Fruit fly (Drosophila melanogaster) whole organism, embryonic: ENCODE data around the gene CG2278.

Experiments used
- B-H1 ChIP-seq: fragments of 200-800 bp; sonication (Bioruptor generic); IDR thresholded peaks from 3 replicates; pipeline ENCODE4 v1.3.6; 2022; ENCODE audit warnings: missing biosample characterization, missing genetic modification characterization
- CG10654 ChIP-seq: fragments of 200-800 bp; sonication (Bioruptor generic); optimal IDR thresholded peaks from 2 replicates; lab custom pipeline; 2016; ENCODE audit warnings: missing biosample characterization, missing genetic modification characterization
- CG10959 ChIP-seq: fragments of 200-800 bp; sonication (Bioruptor generic); IDR thresholded peaks from 2 replicates; pipeline ENCODE4 v1.3.6; 2022; ENCODE audit warnings: missing biosample characterization, missing genetic modification characterization
- CG12071 ChIP-seq: fragments of 200-800 bp; sonication (Bioruptor generic); optimal IDR thresholded peaks from 3 replicates; lab custom pipeline; 2018; ENCODE audit warnings: missing biosample characterization, mild to moderate bottlenecking, missing genetic modification characterization
- CG12219 ChIP-seq: fragments of 200-800 bp; sonication (Bioruptor generic); optimal IDR thresholded peaks from 3 replicates; lab custom pipeline; 2018; ENCODE audit warnings: missing biosample characterization, mild to moderate bottlenecking, missing genetic modification characterization
- CG13287 ChIP-seq: fragments of 200-800 bp; sonication (Bioruptor generic); IDR thresholded peaks from 2 replicates; pipeline ENCODE4 v1.3.6; 2022; ENCODE audit warnings: missing biosample characterization, missing genetic modification characterization; ENCODE audit not compliant: partially characterized antibody
- CG14710 ChIP-seq: fragments of 200-800 bp; sonication (Bioruptor generic); optimal IDR thresholded peaks from 3 replicates; lab custom pipeline; 2019; ENCODE audit warnings: missing biosample characterization, mild to moderate bottlenecking, missing genetic modification characterization, moderate library complexity
- CG17359 ChIP-seq: fragments of 200-800 bp; sonication (Bioruptor generic); optimal IDR thresholded peaks from 3 replicates; lab custom pipeline; 2018; ENCODE audit warnings: missing biosample characterization, mild to moderate bottlenecking, missing genetic modification characterization, moderate library complexity
- CG17385 ChIP-seq: fragments of 200-800 bp; sonication (Bioruptor generic); optimal IDR thresholded peaks from 3 replicates; lab custom pipeline; 2018; ENCODE audit warnings: missing biosample characterization, mild to moderate bottlenecking, missing genetic modification characterization
- CG18011 ChIP-seq: fragments of 200-800 bp; sonication (Bioruptor generic); optimal IDR thresholded peaks from 2 replicates; lab custom pipeline; 2017; ENCODE audit warnings: missing biosample characterization, missing genetic modification characterization, mild to moderate bottlenecking, moderate library complexity, missing genotype
- CG18262 ChIP-seq: fragments of 200-800 bp; optimal IDR thresholded peaks from 3 replicates; lab custom pipeline; 2019; ENCODE audit warnings: missing biosample characterization, mild to moderate bottlenecking, missing genetic modification characterization, moderate library complexity
- CG3407 ChIP-seq: fragments of 200-800 bp; sonication (Bioruptor generic); optimal IDR thresholded peaks from 2 replicates; lab custom pipeline; 2018; ENCODE audit warnings: missing biosample characterization, mild to moderate bottlenecking, missing genetic modification characterization
- CG3726 ChIP-seq: fragments of 200-800 bp; sonication (Bioruptor generic); IDR thresholded peaks from 3 replicates; pipeline ENCODE4, ENCODE4 v1.3.6; 2022; ENCODE audit warnings: missing biosample characterization, missing genetic modification characterization
- CG3847 ChIP-seq: fragments of 200-800 bp; sonication (Bioruptor generic); IDR thresholded peaks from 2 replicates; pipeline ENCODE4 v1.3.6; 2022; ENCODE audit warnings: missing biosample characterization, missing genetic modification characterization
- CG42726 ChIP-seq: fragments of 200-800 bp; sonication (Bioruptor generic); IDR thresholded peaks from 2 replicates; pipeline ENCODE4 v1.3.6; 2022; ENCODE audit warnings: missing biosample characterization, missing genetic modification characterization; ENCODE audit not compliant: partially characterized antibody
- CG4404 ChIP-seq: fragments of 200-800 bp; sonication (Bioruptor generic); IDR thresholded peaks from 2 replicates; pipeline ENCODE4 v1.3.6; 2022; ENCODE audit warnings: missing biosample characterization, missing genetic modification characterization
- CG4707 ChIP-seq: fragments of 200-800 bp; sonication (Bioruptor generic); optimal IDR thresholded peaks from 2 replicates; lab custom pipeline; 2018; ENCODE audit warnings: missing biosample characterization, mild to moderate bottlenecking, missing genetic modification characterization, moderate library complexity
- CG7556 ChIP-seq: fragments of 200-800 bp; sonication (Bioruptor generic); optimal IDR thresholded peaks from 2 replicates; lab custom pipeline; 2017; ENCODE audit warnings: missing biosample characterization, mild to moderate bottlenecking, missing genetic modification characterization
- CG7963 ChIP-seq: fragments of 200-800 bp; sonication (Bioruptor generic); IDR thresholded peaks from 3 replicates; pipeline ENCODE4 v1.3.6; 2022; ENCODE audit warnings: missing biosample characterization, missing genetic modification characterization; ENCODE audit not compliant: partially characterized antibody
- CG8924 ChIP-seq: fragments of 200-800 bp; optimal IDR thresholded peaks from 3 replicates; lab custom pipeline; 2019; ENCODE audit warnings: missing biosample characterization, mild to moderate bottlenecking, missing genetic modification characterization, moderate library complexity
- CoRest ChIP-seq: fragments of 200-800 bp; sonication (Bioruptor generic); optimal IDR thresholded peaks from 3 replicates; lab custom pipeline; 2018; ENCODE audit warnings: missing biosample characterization, mild to moderate bottlenecking, missing genetic modification characterization, moderate library complexity
- D ChIP-seq, 2 experiments: fragments of 200-800 bp in 1 of 2; fragments of >200 bp in 1 of 2; sonication (Bioruptor generic) in 1 of 2; optimal IDR thresholded peaks; 2 replicates in 1 of 2; 3 replicates in 1 of 2; lab custom pipeline; 2017; ENCODE audit warnings: mild to moderate bottlenecking in 1 of 2, missing biosample characterization in 1 of 2, missing genetic modification characterization in 1 of 2, missing genetic modification reagents in 1 of 2
- Gug ChIP-seq: fragments of 200-800 bp; sonication (Bioruptor generic); IDR thresholded peaks from 4 replicates; pipeline ENCODE4 v1.3.6; 2022; ENCODE audit warnings: missing biosample characterization, missing genetic modification characterization
- HLH3B ChIP-seq: fragments of 200-800 bp; sonication (Bioruptor generic); IDR thresholded peaks from 2 replicates; pipeline ENCODE4 v1.3.6; 2022; ENCODE audit warnings: missing biosample characterization, missing genetic modification characterization
- Hr3 ChIP-seq: fragments of 200-800 bp; sonication (Bioruptor generic); optimal IDR thresholded peaks from 3 replicates; lab custom pipeline; 2016; ENCODE audit warnings: missing biosample characterization, missing genetic modification characterization
- Lpt ChIP-seq: fragments of >200 bp; optimal IDR thresholded peaks from 2 replicates; lab custom pipeline; 2018; ENCODE audit warnings: missing biosample characterization, missing genetic modification characterization
- MBD-R2 ChIP-seq: fragments of 200-800 bp; sonication (Bioruptor generic); IDR thresholded peaks from 2 replicates; pipeline ENCODE4 v1.3.6; 2022; ENCODE audit warnings: missing biosample characterization, missing genetic modification characterization
- Myb ChIP-seq: fragments of 200-800 bp; sonication (Bioruptor generic); optimal IDR thresholded peaks from 2 replicates; lab custom pipeline; 2016; ENCODE audit warnings: missing biosample characterization, missing genetic modification characterization
- NfI ChIP-seq: fragments of 200-800 bp; sonication (Bioruptor generic); optimal IDR thresholded peaks from 3 replicates; lab custom pipeline; 2018; ENCODE audit warnings: missing biosample characterization, mild to moderate bottlenecking, missing genetic modification characterization, moderate library complexity
- Xbp1 ChIP-seq: fragments of 200-800 bp; sonication (Bioruptor generic); optimal IDR thresholded peaks from 3 replicates; lab custom pipeline; 2016; ENCODE audit warnings: missing biosample characterization, mild to moderate bottlenecking, missing genetic modification characterization
- bsh ChIP-seq, 2 experiments: fragments of 200-800 bp; sonication (Bioruptor generic); optimal IDR thresholded peaks; 2 replicates each; lab custom pipeline; 2017 to 2018; ENCODE audit warnings: mild to moderate bottlenecking in 2 of 2, missing biosample characterization in 2 of 2, missing genetic modification characterization in 2 of 2, moderate library complexity in 1 of 2
- caup ChIP-seq: fragments of 200-800 bp; sonication (Bioruptor generic); optimal IDR thresholded peaks from 3 replicates; lab custom pipeline; 2017; ENCODE audit warnings: missing biosample characterization, mild to moderate bottlenecking, missing genetic modification characterization, moderate library complexity; ENCODE audit not compliant: severe bottlenecking
- chinmo ChIP-seq: fragments of 200-800 bp; sonication (Bioruptor generic); IDR thresholded peaks from 4 replicates; pipeline ENCODE4 v1.3.6; 2022; ENCODE audit warnings: missing biosample characterization, missing genetic modification characterization; ENCODE audit not compliant: partially characterized antibody
- crc ChIP-seq: fragments of 200-800 bp; sonication (Bioruptor generic); optimal IDR thresholded peaks from 2 replicates; lab custom pipeline; 2016; ENCODE audit warnings: missing biosample characterization, missing genetic modification characterization
- crp ChIP-seq, 2 experiments: fragments of 200-800 bp; sonication (Bioruptor generic); optimal IDR thresholded peaks; 2 replicates in 1 of 2; 3 replicates in 1 of 2; lab custom pipeline; 2017; ENCODE audit warnings: missing biosample characterization in 2 of 2, missing genetic modification characterization in 2 of 2, mild to moderate bottlenecking in 1 of 2, moderate library complexity in 1 of 2
- dmrt99B ChIP-seq: fragments of 200-800 bp; sonication (Bioruptor generic); optimal IDR thresholded peaks from 2 replicates; lab custom pipeline; 2018; ENCODE audit warnings: missing biosample characterization, mild to moderate bottlenecking, missing genetic modification characterization, moderate library complexity
- eyg ChIP-seq: fragments of 200-800 bp; sonication (Bioruptor generic); optimal IDR thresholded peaks from 3 replicates; lab custom pipeline; 2016; ENCODE audit warnings: missing biosample characterization, missing genetic modification characterization
- gsb-n ChIP-seq: fragments of 200-800 bp; sonication (Bioruptor generic); optimal IDR thresholded peaks from 3 replicates; lab custom pipeline; 2018; ENCODE audit warnings: missing biosample characterization, mild to moderate bottlenecking, missing genetic modification characterization
- insv ChIP-seq, 2 experiments: fragments of 200-800 bp; sonication (Bioruptor generic); optimal IDR thresholded peaks; 3 replicates each; lab custom pipeline; 2016 to 2018; ENCODE audit warnings: missing biosample characterization in 2 of 2, missing genetic modification characterization in 2 of 2
- jing ChIP-seq: fragments of 200-800 bp; sonication (Bioruptor generic); optimal IDR thresholded peaks from 2 replicates; lab custom pipeline; 2018; ENCODE audit warnings: missing biosample characterization, mild to moderate bottlenecking, missing genetic modification characterization
- salm ChIP-seq: fragments of 200-800 bp; sonication (Bioruptor generic); optimal IDR thresholded peaks from 2 replicates; lab custom pipeline; 2018; ENCODE audit warnings: missing biosample characterization, mild to moderate bottlenecking, missing genetic modification characterization
- sd ChIP-seq: fragments of 200-800 bp; sonication (Bioruptor generic); optimal IDR thresholded peaks from 3 replicates; lab custom pipeline; 2018; ENCODE audit warnings: missing biosample characterization, mild to moderate bottlenecking, missing genetic modification characterization, moderate library complexity
- sens-2 ChIP-seq: fragments of 200-800 bp; sonication (Bioruptor generic); IDR thresholded peaks from 2 replicates; pipeline ENCODE4 v1.3.6; 2022; ENCODE audit warnings: missing biosample characterization, missing genetic modification characterization
- stc ChIP-seq: fragments of 200-800 bp; sonication (Bioruptor generic); IDR thresholded peaks from 2 replicates; pipeline ENCODE4 v1.3.6; 2022; ENCODE audit warnings: missing biosample characterization, missing genetic modification characterization
- tin ChIP-seq: fragments of 200-800 bp; sonication (Bioruptor generic); optimal IDR thresholded peaks from 3 replicates; lab custom pipeline; 2016; ENCODE audit warnings: missing biosample characterization, missing genetic modification characterization
- toy ChIP-seq: fragments of 200-800 bp; sonication (Bioruptor generic); IDR thresholded peaks from 2 replicates; pipeline ENCODE4 v1.3.6; 2022; ENCODE audit warnings: missing biosample characterization, missing genetic modification characterization
- tx ChIP-seq: fragments of 200-800 bp; sonication (Bioruptor generic); optimal IDR thresholded peaks from 2 replicates; lab custom pipeline; 2016; ENCODE audit warnings: missing biosample characterization, missing genetic modification characterization
- wor ChIP-seq: fragments of 200-800 bp; sonication (Bioruptor generic); IDR thresholded peaks from 2 replicates; pipeline ENCODE4 v1.3.6; 2022; ENCODE audit warnings: missing biosample characterization, missing genetic modification characterization
- zfh1 ChIP-seq: fragments of 200-800 bp; sonication (Bioruptor generic); IDR thresholded peaks from 3 replicates; pipeline ENCODE4 v1.3.6; 2022; ENCODE audit warnings: missing biosample characterization, missing genetic modification characterization

CG2278 gene

dm6 chrX:8126149-8126548 lies 43.9 kb downstream of the CG2278 start (continued):
- no peak for TF ChIP-seq caup (GFP tag; lab: Kevin White, UChicago)
- TF ChIP-seq Gug (GFP tag; lab: Robert Waterston, UW): peak; percentile 26; the same call in 1 of the 4 replicates
- peak; percentile 11 for TF ChIP-seq crc (GFP tag; lab: Kevin White, UChicago)
- peak; percentile 65 for TF ChIP-seq CG14710
- TF ChIP-seq bsh (GFP tag; optimal IDR thresholded peaks at IDR 0.05; lab: Kevin White, UChicago): peak in 1 of 2 experiments; percentile 88
- TF ChIP-seq tin (GFP tag; lab: Kevin White, UChicago): peak; percentile 45
- no peak for TF ChIP-seq Myb (GFP tag; lab: Kevin White, UChicago)
- peak; percentile 45; the same call in 1 of the 2 replicates for TF ChIP-seq CG10959
- TF ChIP-seq CG17385 (GFP tag; lab: Kevin White, UChicago): peak; percentile 45
- TF ChIP-seq MBD-R2: no peak
- TF ChIP-seq HLH3B (GFP tag; lab: Robert Waterston, UW): peak; percentile 74
- TF ChIP-seq sd (tag; lab: Kevin White, UChicago): peak; percentile 9
- TF ChIP-seq CoRest: peak; percentile 47
- TF ChIP-seq D (optimal IDR thresholded peaks at IDR 0.05; lab: Kevin White, UChicago): no peak
- TF ChIP-seq D (GFP tag; optimal IDR thresholded peaks at IDR 0.05; lab: Kevin White, UChicago): peak; percentile 63
- peak; percentile 78 for TF ChIP-seq dmrt99B (tag; lab: Kevin White, UChicago)
- TF ChIP-seq CG4707 (GFP tag; lab: Kevin White, UChicago): peak; percentile 49
- no peak for TF ChIP-seq CG42726 (GFP tag; lab: Robert Waterston, UW)
- 0 out of 2 replicates have a peak, but pooled peaks have one; percentile 20 for TF ChIP-seq CG3847 (GFP tag; lab: Robert Waterston, UW)
- TF ChIP-seq NfI (GFP tag; lab: Kevin White, UChicago): peak; percentile 32
- TF ChIP-seq CG8924 (tag; lab: Kevin White, UChicago): peak; percentile 67
- no peak for TF ChIP-seq CG18011
- no peak for TF ChIP-seq eyg (GFP tag; lab: Kevin White, UChicago)
- peak; percentile 63; the same call in 1 of the 2 replicates for TF ChIP-seq stc (GFP tag; lab: Robert Waterston, UW)
- peak; percentile 52 for TF ChIP-seq jing
- TF ChIP-seq wor (GFP tag; lab: Robert Waterston, UW): peak; percentile 42; the same call in 1 of the 2 replicates
- TF ChIP-seq CG18262 (tag; lab: Kevin White, UChicago): peak; percentile 80
- TF ChIP-seq CG12219 (GFP tag; lab: Kevin White, UChicago): peak; percentile 40
- peak; percentile 81 for TF ChIP-seq CG17359 (tag; lab: Kevin White, UChicago)
- peak; percentile 51 for TF ChIP-seq CG3407 (GFP tag; lab: Kevin White, UChicago)
- TF ChIP-seq zfh1 (GFP tag; lab: Robert Waterston, UW): peak; percentile 82
- TF ChIP-seq tx (GFP tag; lab: Kevin White, UChicago): peak; percentile 39
- peak; percentile 24 for TF ChIP-seq CG7556 (GFP tag; lab: Kevin White, UChicago)
- 0 out of 3 replicates have a peak, but pooled peaks have one; percentile 32 for TF ChIP-seq B-H1 (GFP tag; lab: Robert Waterston, UW)
- TF ChIP-seq sens-2 (GFP tag; lab: Robert Waterston, UW): peak; percentile 57
- no peak for TF ChIP-seq Lpt (GFP tag; lab: Kevin White, UChicago)
- TF ChIP-seq gsb-n (tag; lab: Kevin White, UChicago): peak; percentile 75
- peak; percentile 54; the same call in 1 of the 3 replicates for TF ChIP-seq CG3726 (GFP tag; lab: Robert Waterston, UW)
- TF ChIP-seq CG10654 (GFP tag; lab: Kevin White, UChicago): peak; percentile 30
- TF ChIP-seq salm: peak; percentile 21
- peak; percentile 20 for TF ChIP-seq CG12071 (GFP tag; lab: Kevin White, UChicago)
- TF ChIP-seq Hr3 (GFP tag; lab: Kevin White, UChicago): peak; percentile 52
- no peak for TF ChIP-seq toy (GFP tag; lab: Robert Waterston, UW)
- TF ChIP-seq insv (GFP tag; optimal IDR thresholded peaks at IDR 0.05; lab: Kevin White, UChicago): no peak
- TF ChIP-seq CG13287 (GFP tag; lab: Robert Waterston, UW): no peak
- peak; percentile 64 for TF ChIP-seq Xbp1 (GFP tag; lab: Kevin White, UChicago)
- no peak for TF ChIP-seq chinmo
- peak; percentile 35; the same call in 1 of the 2 replicates for TF ChIP-seq CG4404 (GFP tag; lab: Robert Waterston, UW)
- TF ChIP-seq CG7963 (GFP tag; lab: Robert Waterston, UW): no peak
- TF ChIP-seq crp (GFP tag; optimal IDR thresholded peaks at IDR 0.05; lab: Kevin White, UChicago): no peak
